ENCODE assay signal across 3 fruit fly cellular contexts in the genomic region with DNA sequence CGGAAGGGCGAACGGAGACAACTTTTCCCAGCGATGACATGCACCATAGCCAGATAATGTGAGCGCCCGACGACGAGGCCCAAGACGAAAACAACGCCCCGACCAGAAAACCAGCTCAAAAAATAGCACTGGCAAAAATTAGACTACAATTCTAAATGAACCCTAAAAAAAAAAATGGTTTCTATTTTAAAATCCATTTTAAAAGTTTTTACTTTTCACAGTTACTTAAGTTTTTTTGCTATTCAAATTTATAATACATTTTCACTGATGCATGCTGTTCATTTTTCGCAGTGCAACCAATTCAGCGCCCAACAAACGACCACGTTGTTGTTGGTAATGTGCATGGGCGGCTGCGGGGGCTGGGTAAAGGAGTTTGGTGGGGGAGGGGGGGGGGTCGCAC.
A peak's percentile ranks its signal among the peaks of the same experiment; 100 is the strongest.
TF ChIP-seq lines count a peak whose summit lies in the region.

No protein-coding gene starts in this region.

TF ChIP-seq in whole organism, embryonic, 481 proteins besides CTCF, POLR2A, EP300 and RAD21 (continued from another document and continues in another):
- TF ChIP-seq CG7987 (GFP tag; optimal IDR thresholded peaks at IDR 0.05; lab: Kevin White, UChicago) (no peak), esg (GFP tag; conservative IDR thresholded peaks at IDR 0.05; lab: Robert Waterston, UW) (no peak), inv (GFP tag; IDR thresholded peaks at IDR 0.05; lab: Robert Waterston, UW; ENCODE audit: partially characterized antibody) (no peak), CG33213 (GFP tag; optimal IDR thresholded peaks at IDR 0.05; lab: Kevin White, UChicago) (no peak), nom (GFP tag; optimal IDR thresholded peaks at IDR 0.05; lab: Kevin White, UChicago) (no peak), Oaz (GFP tag; IDR thresholded peaks at IDR 0.05; lab: Robert Waterston, UW) (no peak), tap (tag; optimal IDR thresholded peaks at IDR 0.05; lab: Kevin White, UChicago) (no peak), ro (GFP tag; IDR thresholded peaks at IDR 0.05; lab: Robert Waterston, UW) (no peak), Xbp1 (GFP tag; optimal IDR thresholded peaks at IDR 0.05; lab: Kevin White, UChicago) (no peak), gem (tag; optimal IDR thresholded peaks at IDR 0.05; lab: Kevin White, UChicago) (peak; percentile 55), CG4854 (GFP tag; optimal IDR thresholded peaks at IDR 0.05; lab: Kevin White, UChicago) (no peak), CG14050 (GFP tag; IDR thresholded peaks at IDR 0.05; lab: Robert Waterston, UW) (no peak), Ssrp (tag; optimal IDR thresholded peaks at IDR 0.05; lab: Kevin White, UChicago) (no peak), Chrac-16 (GFP tag; optimal IDR thresholded peaks at IDR 0.05; lab: Kevin White, UChicago) (no peak), CG6254 (GFP tag; optimal IDR thresholded peaks at IDR 0.05; lab: Kevin White, UChicago) (peak; percentile 22), Gug (GFP tag; IDR thresholded peaks at IDR 0.05; lab: Robert Waterston, UW) (0 out of 4 replicates have a peak, but pooled peaks have one; percentile 3), maf-S (GFP tag; optimal IDR thresholded peaks at IDR 0.05; lab: Kevin White, UChicago) (no peak), vvl (GFP tag; IDR thresholded peaks at IDR 0.05; lab: Robert Waterston, UW) (no peak), nmo (GFP tag; optimal IDR thresholded peaks at IDR 0.05; lab: Kevin White, UChicago) (peak; percentile 35), Bteb2 (GFP tag; optimal IDR thresholded peaks at IDR 0.05; lab: Kevin White, UChicago) (no peak), CG30020 (tag; optimal IDR thresholded peaks at IDR 0.05; lab: Kevin White, UChicago) (no peak), CG13287 (GFP tag; IDR thresholded peaks at IDR 0.05; lab: Robert Waterston, UW; ENCODE audit: partially characterized antibody) (no peak), Kr (GFP tag; optimal IDR thresholded peaks at IDR 0.05; lab: Kevin White, UChicago) (no peak), MTF-1 (GFP tag; optimal IDR thresholded peaks at IDR 0.05; lab: Kevin White, UChicago; ENCODE audit: borderline replicate concordance) (no peak), D (optimal IDR thresholded peaks at IDR 0.05; lab: Kevin White, UChicago) (no peak), D (GFP tag; optimal IDR thresholded peaks at IDR 0.05; lab: Kevin White, UChicago) (peak; percentile 2), yki (optimal IDR thresholded peaks at IDR 0.05; lab: Kevin White, UChicago) (no peak), Dek (tag; optimal IDR thresholded peaks at IDR 0.05; lab: Kevin White, UChicago) (no peak), CG7839 (tag; optimal IDR thresholded peaks at IDR 0.05; lab: Kevin White, UChicago) (no peak), stwl (tag; optimal IDR thresholded peaks at IDR 0.05; lab: Kevin White, UChicago) (no peak), Hr51 (GFP tag; optimal IDR thresholded peaks at IDR 0.05; lab: Kevin White, UChicago) (peak in 1 of 2 experiments; percentile 3), CG17328 (GFP tag; IDR thresholded peaks at IDR 0.05; lab: Robert Waterston, UW) (no peak), sna (GFP tag; IDR thresholded peaks at IDR 0.05; lab: Robert Waterston, UW; ENCODE audit: partially characterized antibody) (no peak), bbx (GFP tag; IDR thresholded peaks at IDR 0.05; lab: Robert Waterston, UW; ENCODE audit: partially characterized antibody) (no peak), CG2202 (tag; optimal IDR thresholded peaks at IDR 0.05; lab: Kevin White, UChicago) (no peak), tio (GFP tag; optimal IDR thresholded peaks at IDR 0.05; lab: Kevin White, UChicago) (no peak), Hey (tag; optimal IDR thresholded peaks at IDR 0.05; lab: Kevin White, UChicago) (no peak), odd (GFP tag; optimal IDR thresholded peaks at IDR 0.05; lab: Kevin White, UChicago) (no peak), CG9876 (GFP tag; optimal IDR thresholded peaks at IDR 0.05; lab: Kevin White, UChicago) (no peak), cato (GFP tag; optimal IDR thresholded peaks at IDR 0.05; lab: Kevin White, UChicago; ENCODE audit: borderline replicate concordance) (no peak), Gsc (GFP tag; IDR thresholded peaks at IDR 0.05; lab: Robert Waterston, UW) (no peak), row (GFP tag; IDR thresholded peaks at IDR 0.05; lab: Robert Waterston, UW) (peak; percentile 37; the same call in 2 of the 3 replicates), NK7.1 (GFP tag; optimal IDR thresholded peaks at IDR 0.05; lab: Kevin White, UChicago) (no peak)

TF ChIP-seq in whole organism, prepupa, 60 proteins besides CTCF, POLR2A, EP300 and RAD21 (continued from another document):
- TF ChIP-seq CG16779 (tag; optimal IDR thresholded peaks at IDR 0.05; lab: Kevin White, UChicago) (no peak), vri (GFP tag; optimal IDR thresholded peaks at IDR 0.05; lab: Kevin White, UChicago) (no peak), Hr39 (GFP tag; optimal IDR thresholded peaks at IDR 0.05; lab: Kevin White, UChicago) (peak; percentile 52), ss (GFP tag; optimal IDR thresholded peaks at IDR 0.05; lab: Kevin White, UChicago) (peak in 1 of 2 experiments; percentile 34), CG15336 (GFP tag; IDR thresholded peaks at IDR 0.05; lab: Robert Waterston, UW) (peak; percentile 74), CG11294 (GFP tag; IDR thresholded peaks at IDR 0.05; lab: Robert Waterston, UW) (peak; percentile 26; the same call in 1 of the 2 replicates), Sox102F (GFP tag; optimal IDR thresholded peaks at IDR 0.05; lab: Kevin White, UChicago) (no peak), dac (GFP tag; optimal IDR thresholded peaks at IDR 0.05; lab: Kevin White, UChicago) (no peak), Eip78C (GFP tag; lab: Kevin White, UChicago) (peak; percentile 80), CG1621 (tag; optimal IDR thresholded peaks at IDR 0.05; lab: Kevin White, UChicago) (peak; percentile 21), CG6792 (GFP tag; optimal IDR thresholded peaks at IDR 0.05; lab: Kevin White, UChicago) (peak; percentile 60), spab (GFP tag; optimal IDR thresholded peaks at IDR 0.05; lab: Kevin White, UChicago) (peak; percentile 33), Eip75B (GFP tag; optimal IDR thresholded peaks at IDR 0.05; lab: Kevin White, UChicago) (peak; percentile 31), CG3919 (GFP tag; optimal IDR thresholded peaks at IDR 0.05; lab: Kevin White, UChicago) (peak; percentile 57), OdsH (GFP tag; optimal IDR thresholded peaks at IDR 0.05; lab: Kevin White, UChicago) (peak; percentile 68), cyc (GFP tag; optimal IDR thresholded peaks at IDR 0.05; lab: Kevin White, UChicago) (peak; percentile 43), CG3032 (tag; optimal IDR thresholded peaks at IDR 0.05; lab: Kevin White, UChicago) (peak; percentile 59), fd85E (GFP tag; optimal IDR thresholded peaks at IDR 0.05; lab: Kevin White, UChicago) (no peak), pdm3 (GFP tag; optimal IDR thresholded peaks at IDR 0.05; lab: Kevin White, UChicago) (peak; percentile 60), Ets21C (GFP tag; optimal IDR thresholded peaks at IDR 0.05; lab: Kevin White, UChicago) (peak; percentile 9), CG8632 (GFP tag; optimal IDR thresholded peaks at IDR 0.05; lab: Kevin White, UChicago) (peak; percentile 24), CG6854 (GFP tag; optimal IDR thresholded peaks at IDR 0.05; lab: Kevin White, UChicago) (no peak), dsx (GFP tag; optimal IDR thresholded peaks at IDR 0.05; lab: Kevin White, UChicago; ENCODE audit: poor library complexity, severe bottlenecking) (no peak), Smox (GFP tag; optimal IDR thresholded peaks at IDR 0.05; lab: Kevin White, UChicago) (peak; percentile 30), esn (GFP tag; optimal IDR thresholded peaks at IDR 0.05; lab: Kevin White, UChicago) (peak; percentile 47), CG6808 (GFP tag; optimal IDR thresholded peaks at IDR 0.05; lab: Kevin White, UChicago) (peak; percentile 2), lz (GFP tag; optimal IDR thresholded peaks at IDR 0.05; lab: Kevin White, UChicago) (peak; percentile 25), CG34406 (GFP tag; optimal IDR thresholded peaks at IDR 0.05; lab: Kevin White, UChicago) (peak; percentile 43), CG11902 (GFP tag; optimal IDR thresholded peaks at IDR 0.05; lab: Kevin White, UChicago) (peak; percentile 22), CG6276 (GFP tag; optimal IDR thresholded peaks at IDR 0.05; lab: Kevin White, UChicago) (no peak), topi (GFP tag; optimal IDR thresholded peaks at IDR 0.05; lab: Kevin White, UChicago) (peak; percentile 23), acj6 (GFP tag; optimal IDR thresholded peaks at IDR 0.05; lab: Kevin White, UChicago) (peak; percentile 64), CG8319 (GFP tag; optimal IDR thresholded peaks at IDR 0.05; lab: Kevin White, UChicago) (no peak), CG9139 (GFP tag; optimal IDR thresholded peaks at IDR 0.05; lab: Kevin White, UChicago) (peak; percentile 19), CG10631 (GFP tag; optimal IDR thresholded peaks at IDR 0.05; lab: Kevin White, UChicago) (peak; percentile 58), net (GFP tag; optimal IDR thresholded peaks at IDR 0.05; lab: Kevin White, UChicago) (peak; percentile 49), CG10669 (GFP tag; optimal IDR thresholded peaks at IDR 0.05; lab: Kevin White, UChicago) (peak; percentile 36), achi (GFP tag; optimal IDR thresholded peaks at IDR 0.05; lab: Kevin White, UChicago) (no peak)

TF ChIP-seq in whole organism, wandering third instar larva, 38 proteins besides CTCF, POLR2A, EP300 and RAD21 (continued from another document):
- TF ChIP-seq Dif (GFP tag; optimal IDR thresholded peaks at IDR 0.05; lab: Kevin White, UChicago; ENCODE audit: partially characterized antibody) (no peak), sage (GFP tag; optimal IDR thresholded peaks at IDR 0.05; lab: Kevin White, UChicago) (no peak)
